Fruit fly (Drosophila melanogaster): ENCODE data around the gene CG34165.

CG34165 gene

DNA sequence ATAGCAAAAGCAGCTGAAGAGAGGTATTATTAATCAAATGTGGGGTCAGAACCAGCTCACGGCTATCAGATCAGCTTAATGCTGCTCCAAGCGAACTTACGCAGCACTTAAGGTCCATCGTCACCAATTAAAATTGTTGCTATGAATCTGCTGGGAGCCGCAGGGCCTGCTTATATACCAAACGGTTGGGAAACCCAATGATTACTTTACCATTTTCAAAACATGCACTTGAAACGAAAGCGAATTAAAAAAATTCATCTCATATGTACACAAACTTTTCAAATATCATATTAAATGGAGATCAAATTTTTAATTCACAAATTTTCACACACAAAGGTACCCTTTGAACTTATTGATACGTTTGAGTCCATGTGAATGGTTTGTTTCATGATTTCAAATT is 31.5 kb downstream of the CG34165 start, which contains the start of gene CG42587:
CG42587 (minus strand) TSS at position 143 of the 400 bp plus-strand sequence.
- TF ChIP-seq CG14441 (GFP tag; IDR thresholded peaks at IDR 0.05) (0 out of 2 replicates have a peak, but pooled peaks have one; percentile 36), gem (tag; optimal IDR thresholded peaks at IDR 0.05) (peak; percentile 23), tgo (GFP tag; IDR thresholded peaks at IDR 0.05) (peak; percentile 31; the same call in 2 of the 3 replicates), zfh1 (GFP tag; IDR thresholded peaks at IDR 0.05) (no peak), Jarid2 (GFP tag; optimal IDR thresholded peaks at IDR 0.05) (no peak), Hr51 (GFP tag; optimal IDR thresholded peaks at IDR 0.05) (peak in 1 of 2 experiments; percentile 21), CG34376 (GFP tag; optimal IDR thresholded peaks at IDR 0.05) (peak; percentile 63), lab (GFP tag; optimal IDR thresholded peaks at IDR 0.05) (peak; percentile 6), CG2120 (GFP tag; optimal IDR thresholded peaks at IDR 0.05) (peak; percentile 29), esg (GFP tag; conservative IDR thresholded peaks at IDR 0.05) (no peak), CG12769 (tag; optimal IDR thresholded peaks at IDR 0.05) (peak; percentile 5), fd96Cb (tag; optimal IDR thresholded peaks at IDR 0.05) (no peak), Rfx (GFP tag; IDR thresholded peaks at IDR 0.05) (peak; percentile 22; the same call in 1 of the 2 replicates), CG3838 (GFP tag; optimal IDR thresholded peaks at IDR 0.05) (no peak), wek (GFP tag; optimal IDR thresholded peaks at IDR 0.05) (no peak), Meics (GFP tag; optimal IDR thresholded peaks at IDR 0.05) (peak; percentile 6), corto (GFP tag; optimal IDR thresholded peaks at IDR 0.05) (no peak), stc (GFP tag; IDR thresholded peaks at IDR 0.05) (no peak), vvl (GFP tag; IDR thresholded peaks at IDR 0.05) (no peak), E2f1 (GFP tag; IDR thresholded peaks at IDR 0.05) (no peak), Sox102F (GFP tag; optimal IDR thresholded peaks at IDR 0.05) (peak; percentile 13), CG10431 (GFP tag; optimal IDR thresholded peaks at IDR 0.05) (no peak), Ptx1 (GFP tag; IDR thresholded peaks at IDR 0.05) (0 out of 2 replicates have a peak, but pooled peaks have one; percentile 16), dmrt99B (tag; optimal IDR thresholded peaks at IDR 0.05) (peak; percentile 11), CoRest (tag; optimal IDR thresholded peaks at IDR 0.05) (no peak), CG6765 (GFP tag; optimal IDR thresholded peaks at IDR 0.05) (no peak), Antp (GFP tag; optimal IDR thresholded peaks at IDR 0.05) (no peak), sug (tag; optimal IDR thresholded peaks at IDR 0.05) (peak; percentile 50), CG4730 (GFP tag; IDR thresholded peaks at IDR 0.05) (no peak), Oli (tag; optimal IDR thresholded peaks at IDR 0.05) (peak; percentile 4), NfI (GFP tag; optimal IDR thresholded peaks at IDR 0.05) (no peak)

DNA sequence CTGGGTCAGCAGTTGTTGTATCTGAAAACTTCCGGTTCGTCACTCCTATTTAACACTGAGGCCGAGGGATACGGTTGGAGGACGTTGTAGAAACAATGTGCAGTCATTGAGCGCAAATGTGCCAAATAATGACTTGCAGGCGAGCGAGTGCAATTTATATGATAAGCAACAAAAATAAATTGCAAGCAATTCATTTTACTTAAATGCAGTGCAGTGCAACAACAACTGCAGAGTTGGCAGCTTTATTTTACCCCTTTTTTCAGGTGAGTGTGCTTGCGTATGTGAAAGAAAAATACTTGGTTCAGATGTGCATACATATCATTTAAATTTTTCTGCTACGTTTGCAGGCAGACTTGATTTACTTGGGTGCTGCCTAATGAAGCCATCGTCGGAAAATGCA is 32.5 kb downstream of the CG34165 start:
- TF ChIP-seq CG13894 (tag; optimal IDR thresholded peaks at IDR 0.05) (no peak), CG10147 (GFP tag; optimal IDR thresholded peaks at IDR 0.05) (no peak), slbo (GFP tag; IDR thresholded peaks at IDR 0.05) (no peak), tin (GFP tag; optimal IDR thresholded peaks at IDR 0.05) (no peak), CG6813 (GFP tag; optimal IDR thresholded peaks at IDR 0.05) (no peak), CG9215 (GFP tag; IDR thresholded peaks at IDR 0.05) (no peak), cas (GFP tag; IDR thresholded peaks at IDR 0.05) (no peak), eyg (GFP tag; optimal IDR thresholded peaks at IDR 0.05) (no peak), fd102C (GFP tag; optimal IDR thresholded peaks at IDR 0.05) (no peak), BEAF-32 (GFP tag; optimal IDR thresholded peaks at IDR 0.05) (no peak), h (optimal IDR thresholded peaks at IDR 0.05) (no peak), CG7963 (GFP tag; IDR thresholded peaks at IDR 0.05; ENCODE audit: partially characterized antibody) (no peak), dpn (GFP tag; optimal IDR thresholded peaks at IDR 0.05) (no peak), gfzf (GFP tag; optimal IDR thresholded peaks at IDR 0.05) (no peak), corto (GFP tag; optimal IDR thresholded peaks at IDR 0.05) (no peak), CG4360 (GFP tag; IDR thresholded peaks at IDR 0.05) (no peak), CG10565 (GFP tag; optimal IDR thresholded peaks at IDR 0.05) (no peak), CG9437 (GFP tag; optimal IDR thresholded peaks at IDR 0.05) (no peak)

Data from whole organism, embryonic.